Worm (Caenorhabditis elegans) whole organism, mixed stage, embryonic: ENCODE measurements around the gene C18D4.6.

ENCODE experiments used
- M03D4.4 ChIP-seq: sonication (generic microtip); optimal IDR thresholded peaks from 2 replicates; lab custom pipeline; 2017; ENCODE audit warnings: mild to moderate bottlenecking, missing genetic modification characterization, missing compliant biosample characterization
- blmp-1 ChIP-seq: fragments of 150-350 bp; optimal IDR thresholded peaks from 2 replicates; lab custom pipeline; 2014; ENCODE audit warnings: missing biosample characterization, missing genetic modification characterization
- ceh-39 ChIP-seq: fragments of 150-350 bp; optimal IDR thresholded peaks from 2 replicates; lab custom pipeline; 2014; ENCODE audit warnings: missing biosample characterization, missing genetic modification characterization
- ceh-43 ChIP-seq: fragments of 200-800 bp; sonication (Bioruptor generic); optimal IDR thresholded peaks from 2 replicates; lab custom pipeline; 2018; ENCODE audit warnings: mild to moderate bottlenecking, missing genetic modification characterization, moderate library complexity, missing compliant biosample characterization
- ceh-83 ChIP-seq: fragments of 200-800 bp; sonication (Bioruptor generic); optimal IDR thresholded peaks from 2 replicates; lab custom pipeline; 2018; ENCODE audit warnings: mild to moderate bottlenecking, missing genetic modification characterization, missing compliant biosample characterization
- ces-1 ChIP-seq: fragments of 150-350 bp; optimal IDR thresholded peaks from 2 replicates; lab custom pipeline; 2014; ENCODE audit warnings: missing biosample characterization, missing genetic modification reagents, missing genetic modification characterization
- cnd-1 ChIP-seq: fragments of 200-800 bp; sonication (Bioruptor generic); optimal IDR thresholded peaks from 2 replicates; lab custom pipeline; 2018; ENCODE audit warnings: mild to moderate bottlenecking, missing genetic modification characterization, missing compliant biosample characterization
- drap-1 ChIP-seq: fragments of 200-800 bp; sonication (Bioruptor generic); optimal IDR thresholded peaks from 3 replicates; lab custom pipeline; 2018; ENCODE audit warnings: mild to moderate bottlenecking, missing genetic modification characterization, missing compliant biosample characterization
- elt-1 ChIP-seq: sonication (generic microtip); optimal IDR thresholded peaks from 2 replicates; lab custom pipeline; 2017; ENCODE audit warnings: missing genetic modification characterization, mild to moderate bottlenecking, missing compliant biosample characterization, antibody characterized with exemption, moderate library complexity, borderline replicate concordance; ENCODE audit not compliant: insufficient read depth
- elt-3 ChIP-seq: fragments of 150-350 bp; optimal IDR thresholded peaks from 2 replicates; lab custom pipeline; 2014; ENCODE audit warnings: missing biosample characterization, missing genetic modification characterization
- ham-2 ChIP-seq: fragments of 200-800 bp; sonication (Bioruptor generic); optimal IDR thresholded peaks from 2 replicates; lab custom pipeline; 2018; ENCODE audit warnings: mild to moderate bottlenecking, missing genetic modification characterization, missing compliant biosample characterization
- hlh-1 ChIP-seq: fragments of 150-350 bp; optimal IDR thresholded peaks from 2 replicates; lab custom pipeline; 2014; ENCODE audit warnings: missing biosample characterization, missing genetic modification reagents, missing genetic modification characterization
- lin-13 ChIP-seq: fragments of 150-350 bp; optimal IDR thresholded peaks from 2 replicates; lab custom pipeline; 2014; ENCODE audit warnings: missing biosample characterization, missing genetic modification characterization
- lin-32 ChIP-seq: fragments of 200-800 bp; sonication (Bioruptor generic); optimal IDR thresholded peaks from 2 replicates; lab custom pipeline; 2018; ENCODE audit warnings: mild to moderate bottlenecking, missing genetic modification characterization, missing compliant biosample characterization
- lsy-2 ChIP-seq: fragments of 150-350 bp; optimal IDR thresholded peaks from 2 replicates; lab custom pipeline; 2014; ENCODE audit warnings: missing biosample characterization, missing genetic modification characterization
- mab-5 ChIP-seq: fragments of 150-350 bp; optimal IDR thresholded peaks from 2 replicates; lab custom pipeline; 2014; ENCODE audit warnings: missing biosample characterization, missing genetic modification characterization
- mep-1 ChIP-seq: fragments of 150-350 bp; optimal IDR thresholded peaks from 2 replicates; lab custom pipeline; 2017; ENCODE audit warnings: missing biosample characterization, missing genetic modification reagents, missing genetic modification characterization, inconsistent platforms
- nhr-2 ChIP-seq: fragments of 150-350 bp; optimal IDR thresholded peaks from 2 replicates; lab custom pipeline; 2014; ENCODE audit warnings: missing biosample characterization, missing genetic modification characterization
- nhr-237 ChIP-seq: fragments of 150-350 bp; optimal IDR thresholded peaks from 2 replicates; lab custom pipeline; 2014; ENCODE audit warnings: missing biosample characterization, missing genetic modification characterization
- nhr-28 ChIP-seq: fragments of 150-350 bp; optimal IDR thresholded peaks from 2 replicates; lab custom pipeline; 2014; ENCODE audit warnings: missing biosample characterization, missing genetic modification characterization
- nhr-76 ChIP-seq: sonication (generic microtip); optimal IDR thresholded peaks from 2 replicates; lab custom pipeline; 2017; ENCODE audit warnings: missing biosample characterization, missing genetic modification characterization
- pha-4 ChIP-seq: fragments of 150-350 bp; optimal IDR thresholded peaks from 2 replicates; lab custom pipeline; 2018; ENCODE audit warnings: missing biosample characterization, missing genetic modification reagents, missing genetic modification characterization
- sem-2 ChIP-seq: fragments of 200-800 bp; sonication (Bioruptor generic); optimal IDR thresholded peaks from 2 replicates; lab custom pipeline; 2018; ENCODE audit warnings: mild to moderate bottlenecking, missing genetic modification characterization, missing compliant biosample characterization
- snpc-4 ChIP-seq: fragments of 150-350 bp; optimal IDR thresholded peaks from 2 replicates; lab custom pipeline; 2014; ENCODE audit warnings: missing biosample characterization, missing genetic modification characterization
- sptf-1 ChIP-seq: sonication (generic microtip); optimal IDR thresholded peaks from 2 replicates; lab custom pipeline; 2017; ENCODE audit warnings: mild to moderate bottlenecking, missing genetic modification characterization, moderate library complexity, missing compliant biosample characterization
- tbx-8 ChIP-seq: fragments of 200-800 bp; sonication (Bioruptor generic); optimal IDR thresholded peaks from 2 replicates; lab custom pipeline; 2018; ENCODE audit warnings: mild to moderate bottlenecking, missing genetic modification characterization, moderate library complexity, missing compliant biosample characterization
- unc-120 ChIP-seq: sonication (generic microtip); optimal IDR thresholded peaks from 2 replicates; lab custom pipeline; 2017; ENCODE audit warnings: missing genetic modification characterization, missing compliant biosample characterization; ENCODE audit not compliant: poor library complexity, severe bottlenecking
- unc-39 ChIP-seq: fragments of 150-350 bp; optimal IDR thresholded peaks from 2 replicates; lab custom pipeline; 2014; ENCODE audit warnings: missing biosample characterization, missing genetic modification characterization
- unc-62 ChIP-seq: fragments of 150-350 bp; optimal IDR thresholded peaks from 2 replicates; lab custom pipeline; 2014; ENCODE audit warnings: missing biosample characterization, missing genetic modification reagents, missing genetic modification characterization
- ztf-11 ChIP-seq: fragments of 150-350 bp; optimal IDR thresholded peaks from 2 replicates; lab custom pipeline; 2014; ENCODE audit warnings: missing biosample characterization, missing genetic modification characterization

Gene C18D4.6

ce11 chrV:17558377-17558776 is 20.2 kb upstream of the C18D4.6 start, which contains the start of gene fbxa-174:
TSS of gene fbxa-174 (minus strand) at chrV:17558477.
- TF ChIP-seq pha-4 (tag; lab: Kevin White, UChicago) (no peak), blmp-1 (tag; lab: Kevin White, UChicago) (no peak), ceh-39 (no peak), unc-120 (no peak), nhr-2 (tag; lab: Kevin White, UChicago) (no peak)

- TF ChIP-seq unc-39 (tag; lab: Kevin White, UChicago) (no peak), nhr-2 (tag; lab: Kevin White, UChicago) (no peak), elt-3 (no peak), unc-62 (GFP tag; lab: Kevin White, UChicago) (no peak), hlh-1 (tag; lab: Kevin White, UChicago) (no peak), ham-2 (no peak), pha-4 (tag; lab: Kevin White, UChicago) (no peak), drap-1 (GFP tag; lab: Kevin White, UChicago) (no peak), ces-1 (GFP tag; lab: Kevin White, UChicago) (no peak), ceh-83 (GFP tag; lab: Kevin White, UChicago) (no peak), lin-32 (GFP tag; lab: Kevin White, UChicago) (no peak), ceh-39 (no peak), cnd-1 (tag; lab: Kevin White, UChicago) (no peak), sem-2 (GFP tag; lab: Kevin White, UChicago) (no peak), mep-1 (tag; lab: Kevin White, UChicago) (no peak), nhr-237 (tag; lab: Kevin White, UChicago) (no peak), ceh-43 (GFP tag; lab: Kevin White, UChicago) (no peak)
Observed at ce11 chrV:17552759-17553158, 14.6 kb upstream of the C18D4.6 start, which contains the start of gene C38D9.8. TSS of gene C38D9.8 (minus strand) at chrV:17552859.

ce11 chrV:17551396-17551795 is 13.2 kb upstream of the C18D4.6 start:
- TF ChIP-seq unc-39 (tag; lab: Kevin White, UChicago) (no peak), nhr-76 (tag; lab: Kevin White, UChicago) (no peak), ceh-83 (GFP tag; lab: Kevin White, UChicago) (no peak), ces-1 (GFP tag; lab: Kevin White, UChicago) (no peak), unc-62 (GFP tag; lab: Kevin White, UChicago) (no peak), unc-120 (no peak), tbx-8 (no peak), ceh-39 (no peak), ham-2 (no peak), mep-1 (tag; lab: Kevin White, UChicago) (no peak), elt-3 (no peak), mab-5 (tag; lab: Kevin White, UChicago) (no peak), pha-4 (tag; lab: Kevin White, UChicago) (no peak), sptf-1 (no peak), lsy-2 (tag; lab: Kevin White, UChicago) (no peak), lin-13 (tag; lab: Kevin White, UChicago) (no peak)

DNA sequence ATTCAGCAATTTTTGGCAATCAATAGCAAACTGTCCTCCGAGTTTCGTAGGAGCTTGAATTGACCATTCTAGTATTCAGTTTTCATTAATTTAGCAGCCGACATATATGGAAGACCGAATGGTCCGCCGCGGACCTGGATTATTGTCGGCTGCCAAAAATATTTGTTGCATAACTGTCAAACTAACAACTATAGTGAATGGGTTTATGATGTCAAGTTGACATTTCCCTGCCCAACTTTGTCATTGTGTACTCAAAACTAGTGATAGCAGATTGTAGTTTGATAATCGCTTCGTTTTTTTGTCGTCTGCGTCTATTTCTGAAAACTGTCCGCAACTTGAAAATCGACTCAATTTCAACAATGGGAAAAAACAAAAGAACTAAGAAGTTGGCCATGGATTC is 11.2 kb upstream of the C18D4.6 start, which contains the start of gene fbxa-176:
Gene fbxa-176 (plus strand): TSS at position 314 of the 400 bp plus-strand sequence.
- TF ChIP-seq elt-1 (no peak), cnd-1 (tag; lab: Kevin White, UChicago) (no peak)

- no peak for TF ChIP-seq unc-62 (GFP tag; lab: Kevin White, UChicago)
- TF ChIP-seq ztf-11 (tag; lab: Kevin White, UChicago): no peak
- TF ChIP-seq nhr-28 (tag; lab: Kevin White, UChicago): no peak
- no peak for TF ChIP-seq ceh-43 (GFP tag; lab: Kevin White, UChicago)
- no peak for TF ChIP-seq mab-5 (tag; lab: Kevin White, UChicago)
Observed at ce11 chrV:17548635-17549034, 10.5 kb upstream of the C18D4.6 start.

DNA sequence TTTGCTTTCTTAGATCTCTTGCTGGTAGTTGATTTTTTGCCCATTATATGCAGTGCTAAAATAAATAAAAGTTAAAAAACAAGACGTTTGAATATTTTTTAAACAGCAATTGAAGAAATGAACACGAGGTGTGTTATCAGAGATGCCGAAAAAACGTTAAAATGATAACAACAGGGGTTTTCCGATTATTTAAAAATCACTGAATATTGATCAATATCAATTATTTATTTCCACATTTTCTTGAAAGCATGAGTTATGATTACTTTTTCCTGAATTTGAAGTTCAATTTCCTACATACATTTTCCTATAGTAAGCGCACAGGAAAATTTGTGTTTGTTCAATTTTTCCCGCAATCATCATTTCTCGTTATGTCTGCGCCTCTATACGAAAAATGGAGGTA is 8.8 kb upstream of the C18D4.6 start:
- TF ChIP-seq lin-32 (GFP tag; lab: Kevin White, UChicago) (no peak), blmp-1 (tag; lab: Kevin White, UChicago) (no peak), ceh-43 (GFP tag; lab: Kevin White, UChicago) (no peak), mab-5 (tag; lab: Kevin White, UChicago) (no peak), elt-1 (no peak), hlh-1 (tag; lab: Kevin White, UChicago) (no peak), ceh-83 (GFP tag; lab: Kevin White, UChicago) (no peak), mep-1 (tag; lab: Kevin White, UChicago) (no peak), ztf-11 (tag; lab: Kevin White, UChicago) (no peak), cnd-1 (tag; lab: Kevin White, UChicago) (no peak), snpc-4 (tag; lab: Kevin White, UChicago) (no peak), M03D4.4 (tag; lab: Kevin White, UChicago) (no peak), ceh-39 (no peak), elt-3 (no peak), lsy-2 (tag; lab: Kevin White, UChicago) (no peak)
- TF ChIP-seq, all 35 proteins: peak for 0
